Worm (Caenorhabditis elegans) whole organism, late embryonic: ENCODE measurements around the gene csp-1.

Experiments used
- ama-1 ChIP-seq: fragments of 150-350 bp; optimal IDR thresholded peaks from 2 replicates; lab custom pipeline; 2014
- ceh-24 ChIP-seq: sonication (generic microtip); optimal IDR thresholded peaks from 2 replicates; lab custom pipeline; 2016; ENCODE audit warnings: mild to moderate bottlenecking, missing genetic modification characterization, missing compliant biosample characterization
- dmd-4 ChIP-seq: sonication (generic microtip); optimal IDR thresholded peaks from 2 replicates; lab custom pipeline; 2016; ENCODE audit warnings: borderline replicate concordance, missing genetic modification characterization, missing compliant biosample characterization
- fkh-10 ChIP-seq: fragments of 150-350 bp; optimal IDR thresholded peaks from 2 replicates; lab custom pipeline; 2014; ENCODE audit warnings: missing biosample characterization, missing genetic modification reagents, missing genetic modification characterization

DNA sequence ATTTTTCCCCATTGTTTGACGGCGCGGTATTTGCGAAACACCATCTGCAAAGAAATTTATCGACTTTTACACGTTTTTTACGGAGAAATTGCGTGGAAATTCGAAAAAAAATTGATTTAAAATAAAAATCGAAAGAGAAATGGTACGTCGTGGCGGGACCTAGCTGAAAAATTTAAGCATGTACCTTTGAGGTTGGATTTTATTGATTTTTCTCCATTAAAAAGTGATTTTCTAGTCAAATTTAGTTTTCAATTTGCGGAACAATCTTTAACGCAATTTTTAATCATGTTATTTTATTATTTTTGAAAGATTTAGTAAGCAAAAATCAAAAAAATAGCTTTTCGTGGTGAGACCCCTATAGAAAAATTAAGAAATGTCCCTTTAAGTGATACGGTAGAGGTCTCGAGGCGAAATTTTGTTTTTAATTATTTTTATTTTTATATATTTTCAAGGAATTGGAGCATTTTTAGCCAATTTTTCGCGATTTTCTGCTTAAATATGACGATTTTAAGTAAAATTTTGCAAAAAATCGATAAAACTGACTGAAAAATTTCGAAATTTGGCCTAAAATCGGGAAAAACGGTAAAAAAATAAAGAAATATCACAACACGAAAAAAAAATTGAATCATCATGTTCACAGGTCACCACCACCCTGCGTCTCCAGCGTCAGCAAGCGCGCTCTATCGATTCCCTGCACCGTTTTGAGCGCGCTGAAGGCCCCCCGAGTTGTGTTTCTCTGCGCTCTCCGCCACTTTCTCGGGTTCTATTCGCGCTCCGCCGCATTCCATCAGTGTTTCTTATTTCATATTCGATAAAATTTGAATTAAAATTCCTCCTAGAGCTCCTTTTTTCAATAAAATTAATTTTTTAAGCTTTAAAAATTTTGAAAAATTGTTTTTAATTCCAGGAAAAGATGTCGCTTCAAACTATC lies 25.7 kb upstream of the csp-1 start, which contains the start of the genes mrpl-37 and lin-38:
- TF ChIP-seq fkh-10 (GFP tag; lab: Kevin White, UChicago) (no peak), ceh-24 (tag; lab: Kevin White, UChicago) (no peak), dmd-4 (tag; lab: Kevin White, UChicago) (no peak), ama-1 (lab: Kevin White, UChicago) (no peak)
